Worm (Caenorhabditis elegans): Measurements from ENCODE around the gene F22B8.3.

DNA sequence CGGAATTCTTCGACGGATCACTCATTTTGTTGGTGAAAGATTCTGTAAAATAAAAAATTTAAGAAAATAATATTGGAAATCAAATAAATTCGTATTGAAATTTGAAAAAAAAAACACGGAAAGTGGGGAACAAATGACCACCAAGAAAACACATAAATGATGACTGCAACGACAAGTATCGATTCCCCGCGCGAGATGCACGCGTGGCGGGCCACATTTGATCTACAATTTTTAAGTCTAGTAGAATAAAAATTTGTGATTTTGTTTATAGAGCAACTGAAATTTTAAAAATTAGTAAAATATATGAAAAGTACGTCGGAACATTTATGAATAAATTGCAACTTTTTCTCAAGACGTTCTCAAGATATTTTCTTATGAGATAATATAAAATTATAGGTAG, 35.8 kb upstream of the F22B8.3 start, which contains the start of gene F14H3.4:
- TF ChIP-seq B0310.2 (tag; optimal IDR thresholded peaks at IDR 0.05), result no peak
- no peak for TF ChIP-seq aly-1 (tag; optimal IDR thresholded peaks at IDR 0.05)
- TF ChIP-seq tra-4 (tag; optimal IDR thresholded peaks at IDR 0.05), result no peak
- no peak for TF ChIP-seq ama-1 (optimal IDR thresholded peaks at IDR 0.05)
- TF ChIP-seq pes-1 (GFP tag; IDR thresholded peaks at IDR 0.05), result no peak
